Worm (Caenorhabditis elegans) whole organism, L3 larva: ENCODE results near the gene F35A5.8.
A peak's percentile ranks its signal among the peaks of the same experiment; 100 is the strongest.

Experiments
- ZK546.5 ChIP-seq: sonication (generic microtip); optimal IDR thresholded peaks from 2 replicates; lab custom pipeline; 2017; ENCODE audit warnings: missing biosample characterization, missing genetic modification characterization
- ama-1 ChIP-seq: fragments of 150-350 bp; optimal IDR thresholded peaks from 2 replicates; lab custom pipeline; 2018
- ceh-16 ChIP-seq: sonication (generic microtip); optimal IDR thresholded peaks from 2 replicates; lab custom pipeline; 2017; ENCODE audit warnings: missing biosample characterization, missing genetic modification characterization
- ceh-28 ChIP-seq: fragments of 150-350 bp; optimal IDR thresholded peaks from 2 replicates; lab custom pipeline; 2014; ENCODE audit warnings: missing biosample characterization, missing genetic modification reagents, missing genetic modification characterization
- daf-12 ChIP-seq: fragments of 150-350 bp; optimal IDR thresholded peaks from 2 replicates; lab custom pipeline; 2014; ENCODE audit warnings: missing biosample characterization, missing genetic modification reagents, missing genetic modification characterization
- egl-27 ChIP-seq: sonication (generic microtip); optimal IDR thresholded peaks from 4 replicates; lab custom pipeline; 2017; ENCODE audit warnings: missing biosample characterization, missing genetic modification reagents, missing genetic modification characterization
- egl-5 ChIP-seq: fragments of 150-350 bp; optimal IDR thresholded peaks from 2 replicates; lab custom pipeline; 2017; ENCODE audit warnings: missing biosample characterization, missing genetic modification reagents, missing genetic modification characterization, inconsistent platforms
- elt-1 ChIP-seq: fragments of 150-350 bp; optimal IDR thresholded peaks from 2 replicates; lab custom pipeline; 2014; ENCODE audit warnings: missing biosample characterization, missing genetic modification characterization
- elt-2 ChIP-seq: sonication (generic microtip); optimal IDR thresholded peaks from 2 replicates; lab custom pipeline; 2016; ENCODE audit warnings: missing genetic modification reagents, mild to moderate bottlenecking, missing genetic modification characterization, missing compliant biosample characterization
- elt-3 ChIP-seq, 3 experiments: fragments of 150-350 bp in 1 of 3; sonication (generic microtip) in 2 of 3; optimal IDR thresholded peaks; 2 replicates in 2 of 3; 4 replicates in 1 of 3; lab custom pipeline; 2014 to 2017; ENCODE audit warnings: missing biosample characterization in 3 of 3, missing genetic modification characterization in 3 of 3
- fkh-10 ChIP-seq: sonication (generic microtip); optimal IDR thresholded peaks from 2 replicates; lab custom pipeline; 2017; ENCODE audit warnings: missing biosample characterization, missing genetic modification reagents, missing genetic modification characterization
- fkh-2 ChIP-seq: fragments of 150-350 bp; optimal IDR thresholded peaks from 2 replicates; lab custom pipeline; 2014; ENCODE audit warnings: missing biosample characterization, missing genetic modification reagents, missing genetic modification characterization
- fos-1 ChIP-seq: fragments of 150-350 bp; optimal IDR thresholded peaks from 2 replicates; lab custom pipeline; 2014; ENCODE audit warnings: missing biosample characterization, missing genetic modification characterization
- hmg-11 ChIP-seq: sonication (generic microtip); optimal IDR thresholded peaks from 2 replicates; lab custom pipeline; 2016; ENCODE audit warnings: missing genetic modification characterization, missing compliant biosample characterization
- lin-39 ChIP-seq: fragments of 150-350 bp; optimal IDR thresholded peaks from 2 replicates; lab custom pipeline; 2018; ENCODE audit warnings: missing biosample characterization, missing genetic modification reagents, missing genetic modification characterization
- mdl-1 ChIP-seq: fragments of 150-350 bp; optimal IDR thresholded peaks from 2 replicates; lab custom pipeline; 2014; ENCODE audit warnings: missing biosample characterization, missing genetic modification characterization
- mml-1 ChIP-seq: fragments of 150-350 bp; sonication (generic microtip); optimal IDR thresholded peaks from 3 replicates; lab custom pipeline; 2014; ENCODE audit warnings: missing biosample characterization, missing genetic modification characterization
- nfya-1 ChIP-seq: sonication (generic microtip); optimal IDR thresholded peaks from 2 replicates; lab custom pipeline; 2017; ENCODE audit warnings: missing genetic modification characterization, mild to moderate bottlenecking, missing compliant biosample characterization, antibody characterized with exemption, moderate library complexity; ENCODE audit not compliant: insufficient read depth
- nhr-11 ChIP-seq: fragments of 150-350 bp; optimal IDR thresholded peaks from 2 replicates; lab custom pipeline; 2014; ENCODE audit warnings: missing biosample characterization, missing genetic modification characterization
- nhr-12 ChIP-seq: fragments of 150-350 bp; optimal IDR thresholded peaks from 2 replicates; lab custom pipeline; 2014; ENCODE audit warnings: missing biosample characterization, missing genetic modification characterization
- nhr-23 ChIP-seq: fragments of 150-350 bp; optimal IDR thresholded peaks from 2 replicates; lab custom pipeline; 2014; ENCODE audit warnings: missing biosample characterization, missing genetic modification reagents, missing genetic modification characterization
- nhr-237 ChIP-seq: fragments of 150-350 bp; optimal IDR thresholded peaks from 2 replicates; lab custom pipeline; 2014; ENCODE audit warnings: missing biosample characterization, missing genetic modification characterization
- nhr-25 ChIP-seq: sonication (generic microtip); optimal IDR thresholded peaks from 2 replicates; lab custom pipeline; 2017; ENCODE audit warnings: missing biosample characterization, missing genetic modification characterization
- nhr-43 ChIP-seq: sonication (generic microtip); optimal IDR thresholded peaks from 2 replicates; lab custom pipeline; 2016; ENCODE audit warnings: mild to moderate bottlenecking, missing genetic modification characterization, missing compliant biosample characterization; ENCODE audit not compliant: poor library complexity, severe bottlenecking
- nhr-67 ChIP-seq: fragments of 150-350 bp; optimal IDR thresholded peaks from 2 replicates; lab custom pipeline; 2014; ENCODE audit warnings: missing biosample characterization, missing genetic modification characterization
- nhr-76 ChIP-seq: fragments of 150-350 bp; sonication (generic microtip); optimal IDR thresholded peaks from 5 replicates; lab custom pipeline; 2014; ENCODE audit warnings: missing biosample characterization, missing genetic modification characterization
- nhr-77 ChIP-seq: fragments of 150-350 bp; optimal IDR thresholded peaks from 2 replicates; lab custom pipeline; 2014; ENCODE audit warnings: missing biosample characterization, missing genetic modification characterization
- pha-4 ChIP-seq: fragments of 150-350 bp; optimal IDR thresholded peaks from 2 replicates; lab custom pipeline; 2014; ENCODE audit warnings: missing biosample characterization, missing genetic modification reagents, missing genetic modification characterization
- pqm-1 ChIP-seq: fragments of 150-350 bp; optimal IDR thresholded peaks from 2 replicates; lab custom pipeline; 2017; ENCODE audit warnings: missing biosample characterization, missing genetic modification characterization, inconsistent platforms
- sea-2 ChIP-seq: fragments of 150-350 bp; sonication (generic microtip); optimal IDR thresholded peaks from 4 replicates; lab custom pipeline; 2014; ENCODE audit warnings: missing biosample characterization, missing genetic modification reagents, missing genetic modification characterization
- tbx-2 ChIP-seq: sonication (generic microtip); optimal IDR thresholded peaks from 2 replicates; lab custom pipeline; 2016; ENCODE audit warnings: mild to moderate bottlenecking, missing genetic modification characterization, missing compliant biosample characterization
- unc-39 ChIP-seq: sonication (generic microtip); optimal IDR thresholded peaks from 4 replicates; lab custom pipeline; 2017; ENCODE audit warnings: missing biosample characterization, missing genetic modification characterization
- unc-62 ChIP-seq: fragments of 150-350 bp; sonication (generic microtip); optimal IDR thresholded peaks from 4 replicates; lab custom pipeline; 2014; ENCODE audit warnings: missing biosample characterization, missing genetic modification reagents, missing genetic modification characterization
- ztf-11 ChIP-seq: fragments of 150-350 bp; optimal IDR thresholded peaks from 2 replicates; lab custom pipeline; 2014; ENCODE audit warnings: missing biosample characterization, missing genetic modification characterization
- ztf-4 ChIP-seq: fragments of 150-350 bp; optimal IDR thresholded peaks from 2 replicates; lab custom pipeline; 2014; ENCODE audit warnings: missing biosample characterization, missing genetic modification characterization

F35A5.8 gene

DNA sequence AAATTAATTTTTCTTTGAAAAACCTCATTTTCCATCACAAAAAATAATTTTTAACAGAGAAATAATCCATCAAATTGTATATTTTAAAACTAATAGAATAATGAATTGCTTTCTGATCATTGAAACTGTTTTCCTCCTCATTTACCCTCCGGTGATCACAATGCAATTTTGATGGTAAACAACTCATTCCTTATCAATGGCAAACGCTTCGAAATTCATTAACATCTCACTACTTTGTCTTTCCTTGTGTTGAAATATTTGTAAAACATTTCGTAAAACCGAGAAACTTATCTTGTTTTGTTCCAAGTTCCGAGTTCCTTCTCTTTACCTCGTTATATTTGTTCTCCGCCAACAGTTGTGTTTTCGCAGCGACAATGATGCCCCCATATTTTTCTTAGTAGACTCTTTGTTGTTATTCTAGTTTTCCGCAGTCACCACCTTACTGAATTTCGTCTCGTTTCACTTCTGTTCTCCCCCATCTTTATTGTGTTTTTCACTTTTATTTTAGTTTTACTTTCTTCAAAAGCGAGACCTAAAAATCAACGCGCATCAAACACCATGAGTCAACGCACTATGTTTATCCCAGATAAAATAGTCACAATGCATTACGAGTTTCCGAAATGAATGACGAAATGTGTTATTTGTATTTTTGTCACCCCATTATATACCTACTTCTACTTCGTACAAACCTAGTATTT is 18.0 kb downstream of the F35A5.8 start:
- TF ChIP-seq nhr-76 (no peak), nhr-25 (tag; lab: Kevin White, UChicago) (no peak), pha-4 (tag; lab: Kevin White, UChicago) (peak; percentile 53), elt-2 (tag; lab: Kevin White, UChicago) (peak; percentile 34)

DNA sequence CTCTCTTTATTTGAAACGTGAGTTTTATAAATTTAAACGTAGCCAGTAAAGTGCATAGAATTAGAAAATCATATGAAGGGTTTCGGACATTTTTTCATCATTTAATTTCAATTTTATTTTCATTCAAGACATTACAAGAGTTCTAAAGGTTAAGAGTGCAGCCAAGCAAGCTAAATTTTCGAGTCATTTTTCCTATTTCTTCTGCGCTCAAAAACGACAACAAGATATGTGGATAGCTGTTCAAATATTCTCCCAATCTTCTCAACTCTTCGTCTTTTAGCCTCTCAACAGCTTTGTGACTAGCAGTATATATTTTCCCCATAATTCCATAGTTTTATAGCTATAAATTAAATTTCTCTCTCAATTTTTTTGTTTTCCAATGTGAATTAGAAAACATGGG is 19.6 kb downstream of the F35A5.8 start:
- TF ChIP-seq egl-5 (tag; lab: Kevin White, UChicago) (no peak), unc-39 (tag; lab: Kevin White, UChicago) (no peak), nhr-12 (no peak), mdl-1 (tag; lab: Kevin White, UChicago) (no peak), unc-62 (no peak), nhr-23 (tag; lab: Kevin White, UChicago) (no peak), mml-1 (tag; lab: Kevin White, UChicago) (no peak), ceh-16 (tag; lab: Kevin White, UChicago) (no peak), nfya-1 (tag; lab: Kevin White, UChicago) (no peak), tbx-2 (tag; lab: Kevin White, UChicago) (no peak), sea-2 (no peak), nhr-43 (no peak), elt-1 (tag; lab: Kevin White, UChicago) (no peak), elt-3 (tag; optimal IDR thresholded peaks at IDR 0.05; lab: Kevin White, UChicago) (no peak), fkh-2 (tag; lab: Kevin White, UChicago) (no peak), pqm-1 (tag; lab: Kevin White, UChicago) (no peak), nhr-77 (tag; lab: Kevin White, UChicago) (no peak), hmg-11 (tag; lab: Kevin White, UChicago) (no peak), nhr-67 (tag; lab: Kevin White, UChicago) (no peak), nhr-76 (no peak)

DNA sequence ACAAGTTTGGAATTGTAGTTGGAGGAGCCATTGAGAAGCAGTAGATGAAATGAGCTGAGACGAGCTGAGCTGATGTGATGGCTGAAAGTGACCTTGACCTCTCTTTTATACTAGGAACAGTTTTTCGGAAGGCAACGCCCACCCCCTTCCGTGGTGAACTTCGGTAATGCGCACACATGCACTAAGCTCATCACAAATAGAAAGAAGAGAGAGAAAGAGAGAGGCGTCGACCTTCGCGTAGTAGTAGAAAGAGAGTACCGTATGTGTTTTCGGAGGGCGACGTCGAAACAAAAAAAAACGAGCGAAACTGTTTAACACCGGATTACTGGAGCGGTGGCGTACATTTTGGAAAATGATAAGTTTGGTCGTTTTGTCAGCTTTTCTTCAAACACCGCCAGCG is 22.2 kb downstream of the F35A5.8 start, which contains the start of gene marg-1:
Gene marg-1 (minus strand): TSS at position 101 of the 400 bp plus-strand sequence.
- peak; percentile 11 for TF ChIP-seq pha-4 (tag; lab: Kevin White, UChicago)
- TF ChIP-seq nfya-1 (tag; lab: Kevin White, UChicago): no peak

DNA sequence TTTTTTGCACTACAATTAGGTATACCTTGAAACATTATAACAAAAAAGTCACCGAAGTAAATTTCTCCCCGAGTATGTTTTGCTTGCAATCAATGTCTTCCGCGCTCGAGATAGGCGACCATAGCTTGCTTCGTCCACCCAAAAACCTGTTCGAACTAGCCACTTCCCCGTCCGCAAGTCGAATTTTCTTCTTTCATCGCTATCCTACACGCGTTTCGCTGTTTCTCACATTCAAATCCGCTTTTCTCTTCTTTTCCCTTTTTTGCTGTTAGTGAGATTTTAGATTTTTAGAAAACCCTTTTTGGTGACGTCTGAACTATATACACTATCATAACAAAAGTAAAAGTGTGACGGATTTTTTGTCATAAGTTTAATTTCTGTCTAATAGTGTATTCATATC is 30.0 kb downstream of the F35A5.8 start:
- TF ChIP-seq fos-1 (tag; lab: Kevin White, UChicago): no peak
- TF ChIP-seq nfya-1 (tag; lab: Kevin White, UChicago): no peak
- TF ChIP-seq egl-27 (tag; lab: Kevin White, UChicago): no peak
- no peak for TF ChIP-seq nhr-237 (tag; lab: Kevin White, UChicago)
- no peak for TF ChIP-seq tbx-2 (tag; lab: Kevin White, UChicago)
- TF ChIP-seq sea-2: no peak
- peak; percentile 42 for TF ChIP-seq nhr-23 (tag; lab: Kevin White, UChicago)

DNA sequence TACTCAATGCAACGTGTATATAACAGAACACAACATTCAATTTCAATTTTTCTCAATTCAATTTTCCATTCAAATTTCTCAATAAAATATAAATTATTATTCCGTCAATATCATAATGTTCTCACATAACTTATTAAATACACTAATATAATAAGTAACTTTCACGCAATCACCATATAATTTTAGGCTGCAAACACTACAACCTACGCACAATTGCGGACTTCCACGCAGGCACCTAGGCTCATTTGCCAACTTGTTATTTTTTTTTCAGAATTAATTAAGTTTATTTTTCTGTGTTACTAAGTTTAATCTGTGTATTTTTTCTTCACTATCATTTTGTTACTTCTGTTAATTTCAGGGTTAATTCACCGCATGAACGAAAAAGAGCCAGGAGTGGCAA is 30.9 kb downstream of the F35A5.8 start, which contains the start of gene F47B7.2:
Gene F47B7.2 (plus strand): TSS at position 358 of the 400 bp plus-strand sequence.
- no peak for TF ChIP-seq fos-1 (tag; lab: Kevin White, UChicago)
- TF ChIP-seq nfya-1 (tag; lab: Kevin White, UChicago): no peak
- no peak for TF ChIP-seq sea-2
- no peak for TF ChIP-seq egl-5 (tag; lab: Kevin White, UChicago)
- TF ChIP-seq nhr-76: no peak
- no peak for TF ChIP-seq pqm-1 (tag; lab: Kevin White, UChicago)
- no peak for TF ChIP-seq lin-39
- no peak for TF ChIP-seq fkh-10 (GFP tag; lab: Kevin White, UChicago)
- TF ChIP-seq mdl-1 (tag; lab: Kevin White, UChicago): no peak
- TF ChIP-seq elt-2 (tag; lab: Kevin White, UChicago): peak; percentile 24
- no peak for TF ChIP-seq nhr-12
- TF ChIP-seq pha-4 (tag; lab: Kevin White, UChicago): peak; percentile 53
- no peak for TF ChIP-seq egl-27 (tag; lab: Kevin White, UChicago)
- TF ChIP-seq nhr-23 (tag; lab: Kevin White, UChicago): peak; percentile 6
- no peak for TF ChIP-seq unc-39 (tag; lab: Kevin White, UChicago)
- TF ChIP-seq ceh-16 (tag; lab: Kevin White, UChicago): no peak

DNA sequence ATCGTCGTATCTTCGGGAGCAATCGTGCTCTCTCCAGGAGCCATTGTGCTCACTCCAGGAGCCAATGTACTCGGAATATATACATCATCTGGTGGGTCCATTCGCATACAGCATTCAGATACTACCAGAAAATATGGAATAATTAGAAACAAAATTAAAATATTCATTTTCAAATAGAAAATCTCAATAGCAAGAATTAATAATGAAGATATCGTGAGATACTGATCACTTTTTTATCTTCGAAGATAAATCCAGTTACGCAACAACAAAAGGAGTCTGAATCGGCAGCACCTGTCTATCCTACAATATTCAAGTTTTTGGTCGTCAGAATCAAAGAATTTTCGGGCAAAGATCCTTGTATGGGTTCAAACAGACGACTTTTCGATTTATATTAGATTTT is 34.5 kb downstream of the F35A5.8 start, which contains the start of gene F47B7.5:
Gene F47B7.5 (minus strand): TSS at position 101 of the 400 bp plus-strand sequence.
- TF ChIP-seq ceh-28 (no peak), ama-1 (lab: Kevin White, UChicago) (no peak), nhr-25 (tag; lab: Kevin White, UChicago) (no peak), elt-1 (tag; lab: Kevin White, UChicago) (no peak), ztf-4 (tag; lab: Kevin White, UChicago) (no peak), ZK546.5 (tag; lab: Kevin White, UChicago) (no peak), fos-1 (tag; lab: Kevin White, UChicago) (no peak), nhr-67 (tag; lab: Kevin White, UChicago) (no peak), ztf-11 (tag; lab: Kevin White, UChicago) (no peak), lin-39 (no peak), daf-12 (tag; lab: Kevin White, UChicago) (no peak), sea-2 (no peak), egl-5 (tag; lab: Kevin White, UChicago) (no peak), ceh-16 (tag; lab: Kevin White, UChicago) (no peak), nhr-11 (tag; lab: Kevin White, UChicago) (no peak), mml-1 (tag; lab: Kevin White, UChicago) (no peak)
